Worm (Caenorhabditis elegans) whole organism, late embryonic: Measurements from ENCODE around the gene ser-2.

Experiments
- C08G9.2 ChIP-seq: sonication (generic microtip); optimal IDR thresholded peaks from 2 replicates; lab custom pipeline; 2016; ENCODE audit warnings: mild to moderate bottlenecking, missing genetic modification characterization, moderate library complexity, missing compliant biosample characterization
- C38D4.7 ChIP-seq: fragments of 200-800 bp; sonication (Bioruptor generic); optimal IDR thresholded peaks from 2 replicates; lab custom pipeline; 2018; ENCODE audit warnings: mild to moderate bottlenecking, missing genetic modification characterization, moderate library complexity, missing compliant biosample characterization
- F13H6.1 ChIP-seq: sonication (generic microtip); optimal IDR thresholded peaks from 2 replicates; lab custom pipeline; 2016; ENCODE audit warnings: missing genetic modification characterization, missing compliant biosample characterization
- K02D7.2 ChIP-seq: sonication (generic microtip); optimal IDR thresholded peaks from 2 replicates; lab custom pipeline; 2017; ENCODE audit warnings: mild to moderate bottlenecking, missing genetic modification characterization, missing compliant biosample characterization
- K09A11.1 ChIP-seq: sonication (generic microtip); optimal IDR thresholded peaks from 2 replicates; lab custom pipeline; 2017; ENCODE audit warnings: antibody characterized with exemption, mild to moderate bottlenecking, missing genetic modification characterization, missing compliant biosample characterization; ENCODE audit not compliant: insufficient read depth
- T23F11.4 ChIP-seq: fragments of 200-800 bp; sonication (Bioruptor generic); optimal IDR thresholded peaks from 2 replicates; lab custom pipeline; 2018; ENCODE audit warnings: mild to moderate bottlenecking, missing genetic modification characterization, missing compliant biosample characterization
- ahr-1 ChIP-seq: sonication (generic microtip); optimal IDR thresholded peaks from 2 replicates; lab custom pipeline; 2016; ENCODE audit warnings: missing genetic modification characterization, missing compliant biosample characterization
- ceh-14 ChIP-seq: sonication (generic microtip); optimal IDR thresholded peaks from 2 replicates; lab custom pipeline; 2016; ENCODE audit warnings: missing genotype, missing genetic modification characterization, missing compliant biosample characterization
- ceh-19 ChIP-seq: fragments of 200-800 bp; sonication (Bioruptor generic); optimal IDR thresholded peaks from 2 replicates; lab custom pipeline; 2018; ENCODE audit warnings: mild to moderate bottlenecking, missing genetic modification characterization, missing compliant biosample characterization
- ceh-22 ChIP-seq: sonication (generic microtip); optimal IDR thresholded peaks from 2 replicates; lab custom pipeline; 2017; ENCODE audit warnings: missing biosample characterization, missing genetic modification characterization
- ceh-24 ChIP-seq: sonication (generic microtip); optimal IDR thresholded peaks from 2 replicates; lab custom pipeline; 2016; ENCODE audit warnings: mild to moderate bottlenecking, missing genetic modification characterization, missing compliant biosample characterization
- ceh-30 ChIP-seq: fragments of 150-350 bp; optimal IDR thresholded peaks from 2 replicates; lab custom pipeline; 2014; ENCODE audit warnings: missing biosample characterization, missing genetic modification characterization
- ceh-31 ChIP-seq: sonication (generic microtip); optimal IDR thresholded peaks from 2 replicates; lab custom pipeline; 2016; ENCODE audit warnings: missing genetic modification characterization, missing compliant biosample characterization
- ceh-34 ChIP-seq: sonication (generic microtip); optimal IDR thresholded peaks from 2 replicates; lab custom pipeline; 2016; ENCODE audit warnings: mild to moderate bottlenecking, missing genetic modification characterization, missing compliant biosample characterization
- ceh-45 ChIP-seq: fragments of 200-800 bp; sonication (Bioruptor generic); IDR thresholded peaks from 2 replicates; pipeline ENCODE4 v1.3.6; 2022; ENCODE audit warnings: missing genetic modification reagents, missing genetic modification characterization, missing compliant biosample characterization
- ceh-48 ChIP-seq: sonication (generic microtip); optimal IDR thresholded peaks from 2 replicates; lab custom pipeline; 2016; ENCODE audit warnings: missing genetic modification characterization, inconsistent platforms, missing compliant biosample characterization
- ceh-6 ChIP-seq: fragments of 200-800 bp; sonication (Bioruptor generic); optimal IDR thresholded peaks from 2 replicates; lab custom pipeline; 2018; ENCODE audit warnings: mild to moderate bottlenecking, missing genetic modification characterization, missing compliant biosample characterization
- ceh-9 ChIP-seq: sonication (generic microtip); optimal IDR thresholded peaks from 2 replicates; lab custom pipeline; 2016; ENCODE audit warnings: mild to moderate bottlenecking, missing genetic modification characterization, inconsistent platforms, missing compliant biosample characterization
- che-1 ChIP-seq: sonication (generic microtip); optimal IDR thresholded peaks from 2 replicates; lab custom pipeline; 2016; ENCODE audit warnings: mild to moderate bottlenecking, missing genetic modification characterization, missing compliant biosample characterization
- dve-1 ChIP-seq: sonication (generic microtip); optimal IDR thresholded peaks from 2 replicates; lab custom pipeline; 2017; ENCODE audit warnings: antibody characterized with exemption, mild to moderate bottlenecking, missing genetic modification characterization, missing compliant biosample characterization
- elt-4 ChIP-seq: sonication (generic microtip); optimal IDR thresholded peaks from 2 replicates; lab custom pipeline; 2016; ENCODE audit warnings: missing genetic modification characterization, missing compliant biosample characterization
- ets-4 ChIP-seq: sonication (generic microtip); optimal IDR thresholded peaks from 2 replicates; lab custom pipeline; 2016; ENCODE audit warnings: missing genetic modification characterization, missing compliant biosample characterization
- eyg-1 ChIP-seq: sonication (generic microtip); optimal IDR thresholded peaks from 2 replicates; lab custom pipeline; 2016; ENCODE audit warnings: missing genotype, missing genetic modification characterization, missing compliant biosample characterization
- fax-1 ChIP-seq: sonication (generic microtip); optimal IDR thresholded peaks from 2 replicates; lab custom pipeline; 2016; ENCODE audit warnings: missing genotype, missing genetic modification characterization, missing compliant biosample characterization
- fkh-10 ChIP-seq: fragments of 150-350 bp; optimal IDR thresholded peaks from 2 replicates; lab custom pipeline; 2014; ENCODE audit warnings: missing biosample characterization, missing genetic modification reagents, missing genetic modification characterization
- fkh-6 ChIP-seq: sonication (generic microtip); optimal IDR thresholded peaks from 2 replicates; lab custom pipeline; 2016; ENCODE audit warnings: missing genetic modification characterization, missing compliant biosample characterization
- gmeb-2 ChIP-seq: sonication (generic microtip); optimal IDR thresholded peaks from 2 replicates; lab custom pipeline; 2016; ENCODE audit warnings: missing genetic modification characterization, inconsistent platforms, missing compliant biosample characterization
- hlh-13 ChIP-seq: fragments of 200-800 bp; sonication (Bioruptor generic); optimal IDR thresholded peaks from 2 replicates; lab custom pipeline; 2018; ENCODE audit warnings: mild to moderate bottlenecking, missing genetic modification characterization, missing compliant biosample characterization
- hlh-15 ChIP-seq: sonication (generic microtip); optimal IDR thresholded peaks from 2 replicates; lab custom pipeline; 2016; ENCODE audit warnings: missing genetic modification characterization, missing compliant biosample characterization
- hlh-30 ChIP-seq: sonication (generic microtip); optimal IDR thresholded peaks from 2 replicates; lab custom pipeline; 2017; ENCODE audit warnings: antibody characterized with exemption, missing genetic modification characterization, missing compliant biosample characterization; ENCODE audit not compliant: insufficient read depth
- hlh-8 ChIP-seq: sonication (generic microtip); optimal IDR thresholded peaks from 2 replicates; lab custom pipeline; 2016; ENCODE audit warnings: missing genotype, missing genetic modification characterization, missing compliant biosample characterization
- lim-6 ChIP-seq: sonication (generic microtip); optimal IDR thresholded peaks from 2 replicates; lab custom pipeline; 2016; ENCODE audit warnings: missing genetic modification characterization, missing compliant biosample characterization
- madf-2 ChIP-seq: sonication (generic microtip); optimal IDR thresholded peaks from 2 replicates; lab custom pipeline; 2017; ENCODE audit warnings: missing genetic modification characterization, missing compliant biosample characterization
- nfya-1 ChIP-seq: sonication (generic microtip); optimal IDR thresholded peaks from 2 replicates; lab custom pipeline; 2017; ENCODE audit warnings: missing genetic modification characterization, mild to moderate bottlenecking, missing compliant biosample characterization, antibody characterized with exemption, moderate library complexity
- nhr-11 ChIP-seq: fragments of 150-350 bp; optimal IDR thresholded peaks from 2 replicates; lab custom pipeline; 2014; ENCODE audit warnings: missing biosample characterization, missing genetic modification characterization
- nhr-232 ChIP-seq: sonication (generic microtip); optimal IDR thresholded peaks from 2 replicates; lab custom pipeline; 2016; ENCODE audit warnings: missing genetic modification characterization, missing compliant biosample characterization
- npax-4 ChIP-seq: sonication (generic microtip); optimal IDR thresholded peaks from 2 replicates; lab custom pipeline; 2016; ENCODE audit warnings: missing genetic modification characterization, missing compliant biosample characterization
- odd-2 ChIP-seq: sonication (generic microtip); optimal IDR thresholded peaks from 2 replicates; lab custom pipeline; 2017; ENCODE audit warnings: antibody characterized with exemption, mild to moderate bottlenecking, missing genetic modification characterization, missing compliant biosample characterization
- pax-1 ChIP-seq: fragments of 150-350 bp; optimal IDR thresholded peaks from 2 replicates; lab custom pipeline; 2014; ENCODE audit warnings: missing biosample characterization, missing genetic modification characterization
- pha-4 ChIP-seq: fragments of 150-350 bp; optimal IDR thresholded peaks from 2 replicates; lab custom pipeline; 2018; ENCODE audit warnings: missing biosample characterization, missing genetic modification reagents, missing genetic modification characterization
- pqm-1 ChIP-seq: sonication (generic microtip); optimal IDR thresholded peaks from 2 replicates; lab custom pipeline; 2016; ENCODE audit warnings: missing genetic modification characterization, missing compliant biosample characterization
- pros-1 ChIP-seq: fragments of 150-350 bp; optimal IDR thresholded peaks from 2 replicates; lab custom pipeline; 2014; ENCODE audit warnings: missing biosample characterization, missing genetic modification reagents, missing genetic modification characterization
- rnt-1 ChIP-seq: sonication (generic microtip); optimal IDR thresholded peaks from 2 replicates; lab custom pipeline; 2016; ENCODE audit warnings: missing genetic modification characterization, missing compliant biosample characterization
- sox-2 ChIP-seq: fragments of 200-800 bp; sonication (Bioruptor generic); IDR thresholded peaks from 2 replicates; pipeline ENCODE4 v1.3.6; 2022; ENCODE audit warnings: missing genetic modification reagents, missing genetic modification characterization, missing compliant biosample characterization
- sox-4 ChIP-seq: sonication (generic microtip); optimal IDR thresholded peaks from 2 replicates; lab custom pipeline; 2017; ENCODE audit warnings: mild to moderate bottlenecking, missing genetic modification characterization, inconsistent platforms, missing compliant biosample characterization
- syd-9 ChIP-seq: sonication (generic microtip); optimal IDR thresholded peaks from 2 replicates; lab custom pipeline; 2016; ENCODE audit warnings: mild to moderate bottlenecking, missing genetic modification characterization, moderate library complexity, missing compliant biosample characterization
- tbx-2 ChIP-seq: sonication (generic microtip); optimal IDR thresholded peaks from 2 replicates; lab custom pipeline; 2016; ENCODE audit warnings: missing genetic modification characterization, missing compliant biosample characterization
- tbx-7 ChIP-seq: sonication (generic microtip); optimal IDR thresholded peaks from 2 replicates; lab custom pipeline; 2016; ENCODE audit warnings: missing genotype, missing genetic modification characterization, missing compliant biosample characterization
- ttx-3 ChIP-seq: sonication (generic microtip); optimal IDR thresholded peaks from 2 replicates; lab custom pipeline; 2016; ENCODE audit warnings: missing genetic modification reagents, missing genetic modification characterization, missing compliant biosample characterization
- unc-3 ChIP-seq, 2 experiments: fragments of 200-800 bp in 1 of 2; sonication (Bioruptor generic) in 1 of 2; sonication (generic microtip) in 1 of 2; conservative IDR thresholded peaks in 1 of 2; optimal IDR thresholded peaks in 1 of 2; 2 replicates each; pipeline versions ENCODE4 v1.3.6 to Lab custom; 2016 to 2022; ENCODE audit warnings: missing compliant biosample characterization in 2 of 2, missing genetic modification characterization in 2 of 2, missing genetic modification reagents in 1 of 2
- unc-42 ChIP-seq: sonication (generic microtip); optimal IDR thresholded peaks from 2 replicates; lab custom pipeline; 2016; ENCODE audit warnings: missing genotype, missing genetic modification characterization, missing compliant biosample characterization
- unc-55 ChIP-seq: sonication (generic microtip); optimal IDR thresholded peaks from 2 replicates; lab custom pipeline; 2017; ENCODE audit warnings: missing biosample characterization, missing genetic modification reagents, missing genetic modification characterization
- unc-86 ChIP-seq: sonication (generic microtip); optimal IDR thresholded peaks from 2 replicates; lab custom pipeline; 2016; ENCODE audit warnings: missing genetic modification characterization, missing compliant biosample characterization
- zip-5 ChIP-seq: sonication (generic microtip); optimal IDR thresholded peaks from 2 replicates; lab custom pipeline; 2016; ENCODE audit warnings: missing genetic modification characterization, missing compliant biosample characterization

ser-2 gene

DNA sequence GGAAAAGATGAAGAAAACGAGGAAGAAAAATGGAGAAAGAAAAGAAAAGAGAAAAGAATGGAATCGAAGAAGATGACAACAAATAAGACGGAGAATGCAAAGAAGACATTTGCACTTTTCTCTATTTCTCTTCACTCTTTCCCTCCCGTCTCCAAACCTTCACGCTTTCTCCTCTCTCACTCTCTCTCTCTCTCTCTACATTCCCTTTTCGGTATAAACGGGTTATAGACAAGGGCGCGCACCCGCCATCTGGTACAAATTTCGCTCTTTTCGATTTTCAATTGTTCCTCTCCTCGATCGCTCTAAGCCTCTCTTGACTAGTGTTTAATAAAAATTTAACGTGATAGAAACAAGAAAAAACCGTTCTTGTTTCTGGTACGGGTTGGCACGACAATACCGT is 26.0 kb downstream of the ser-2 start:
- no peak for TF ChIP-seq tbx-7 (tag; lab: Kevin White, UChicago)
- TF ChIP-seq hlh-30 (tag; lab: Kevin White, UChicago) = no peak
- no peak for TF ChIP-seq ceh-14 (tag; lab: Kevin White, UChicago)
- no peak for TF ChIP-seq ceh-45 (GFP tag; lab: Robert Waterston, UW)
- no peak for TF ChIP-seq ceh-9 (tag; lab: Kevin White, UChicago)
- peak; percentile 29 for TF ChIP-seq fkh-10 (GFP tag; lab: Kevin White, UChicago)
- no peak for TF ChIP-seq ceh-24 (tag; lab: Kevin White, UChicago)
- no peak for TF ChIP-seq sox-4 (tag; lab: Kevin White, UChicago)
- no peak for TF ChIP-seq pha-4 (tag; lab: Kevin White, UChicago)
- TF ChIP-seq unc-86 = no peak
- TF ChIP-seq ets-4 (tag; lab: Kevin White, UChicago) = no peak
- no peak for TF ChIP-seq K09A11.1 (tag; lab: Kevin White, UChicago)
- no peak for TF ChIP-seq syd-9 (tag; lab: Kevin White, UChicago)
- TF ChIP-seq ahr-1 (tag; lab: Kevin White, UChicago) = no peak
- TF ChIP-seq hlh-8 (tag; lab: Kevin White, UChicago) = no peak
- TF ChIP-seq ceh-30 (tag; lab: Kevin White, UChicago) = no peak
- TF ChIP-seq rnt-1 (tag; lab: Kevin White, UChicago) = peak; percentile 19
- TF ChIP-seq zip-5 (tag; lab: Kevin White, UChicago) = no peak
- no peak for TF ChIP-seq ceh-22 (tag; lab: Kevin White, UChicago)
- no peak for TF ChIP-seq pqm-1 (tag; lab: Kevin White, UChicago)
- TF ChIP-seq dve-1 (tag; lab: Kevin White, UChicago) = peak; percentile 71
- no peak for TF ChIP-seq che-1
- no peak for TF ChIP-seq ceh-6 (GFP tag; lab: Kevin White, UChicago)
- TF ChIP-seq fax-1 (tag; lab: Kevin White, UChicago) = no peak
- no peak for TF ChIP-seq lim-6 (tag; lab: Kevin White, UChicago)
- TF ChIP-seq gmeb-2 = no peak
- TF ChIP-seq npax-4 (tag; lab: Kevin White, UChicago) = no peak
- TF ChIP-seq K02D7.2 (tag; lab: Kevin White, UChicago) = no peak
- TF ChIP-seq sox-2 = no peak
- TF ChIP-seq nhr-232 (tag; lab: Kevin White, UChicago) = no peak
- TF ChIP-seq nhr-11 (tag; lab: Kevin White, UChicago) = no peak
- no peak for TF ChIP-seq pax-1 (tag; lab: Kevin White, UChicago)
- peak; percentile 14 for TF ChIP-seq ceh-19 (GFP tag; lab: Kevin White, UChicago)
- no peak for TF ChIP-seq elt-4 (tag; lab: Kevin White, UChicago)
- peak; percentile 68 for TF ChIP-seq nfya-1
- TF ChIP-seq odd-2 (tag; lab: Kevin White, UChicago) = no peak
- no peak for TF ChIP-seq F13H6.1 (tag; lab: Kevin White, UChicago)
- TF ChIP-seq C08G9.2 = no peak
- no peak for TF ChIP-seq unc-3 (GFP tag; conservative IDR thresholded peaks at IDR 0.05; lab: Robert Waterston, UW)
- no peak for TF ChIP-seq unc-3 (tag; optimal IDR thresholded peaks at IDR 0.05; lab: Kevin White, UChicago)
- TF ChIP-seq C38D4.7 = no peak
- no peak for TF ChIP-seq ttx-3 (tag; lab: Kevin White, UChicago)
- peak; percentile 81 for TF ChIP-seq ceh-31 (tag; lab: Kevin White, UChicago)
- no peak for TF ChIP-seq hlh-15
- no peak for TF ChIP-seq fkh-6 (tag; lab: Kevin White, UChicago)
- no peak for TF ChIP-seq hlh-13 (GFP tag; lab: Kevin White, UChicago)
- TF ChIP-seq ceh-34 = peak; percentile 43
- TF ChIP-seq pros-1 (tag; lab: Kevin White, UChicago) = no peak
- no peak for TF ChIP-seq eyg-1
- no peak for TF ChIP-seq madf-2
- no peak for TF ChIP-seq T23F11.4 (GFP tag; lab: Kevin White, UChicago)
- no peak for TF ChIP-seq ceh-48 (tag; lab: Kevin White, UChicago)
- TF ChIP-seq tbx-2 (tag; lab: Kevin White, UChicago) = peak; percentile 66
- TF ChIP-seq unc-55 = peak; percentile 56
- TF ChIP-seq unc-42 (tag; lab: Kevin White, UChicago) = peak; percentile 97
